Worm (Caenorhabditis elegans) whole organism, L2 larva: ENCODE results near the gene C45H4.18.

ENCODE experiments used
- R02D3.7 ChIP-seq: fragments of 150-350 bp; optimal IDR thresholded peaks from 2 replicates; lab custom pipeline; 2014; ENCODE audit warnings: missing biosample characterization, missing genetic modification characterization
- ZK546.5 ChIP-seq: sonication (generic microtip); optimal IDR thresholded peaks from 2 replicates; lab custom pipeline; 2017; ENCODE audit warnings: missing biosample characterization, missing genetic modification characterization
- alr-1 ChIP-seq: fragments of 150-350 bp; optimal IDR thresholded peaks from 2 replicates; lab custom pipeline; 2014; ENCODE audit warnings: missing biosample characterization, missing genetic modification characterization
- aly-2 ChIP-seq: fragments of 150-350 bp; optimal IDR thresholded peaks from 2 replicates; lab custom pipeline; 2014; ENCODE audit warnings: missing biosample characterization, missing genetic modification characterization
- blmp-1 ChIP-seq: sonication (generic microtip); optimal IDR thresholded peaks from 2 replicates; lab custom pipeline; 2017; ENCODE audit warnings: missing genetic modification characterization, mild to moderate bottlenecking, missing compliant biosample characterization, antibody characterized with exemption, moderate library complexity; ENCODE audit not compliant: insufficient read depth
- ceh-16 ChIP-seq: fragments of 150-350 bp; optimal IDR thresholded peaks from 2 replicates; lab custom pipeline; 2014; ENCODE audit warnings: missing biosample characterization, missing genetic modification characterization
- ceh-82 ChIP-seq: fragments of 150-350 bp; optimal IDR thresholded peaks from 2 replicates; lab custom pipeline; 2014; ENCODE audit warnings: missing biosample characterization, missing genetic modification characterization
- crh-2 ChIP-seq: sonication (generic microtip); optimal IDR thresholded peaks from 2 replicates; lab custom pipeline; 2017; ENCODE audit warnings: missing biosample characterization, missing genetic modification characterization
- egl-27 ChIP-seq: sonication (generic microtip); optimal IDR thresholded peaks from 3 replicates; lab custom pipeline; 2017; ENCODE audit warnings: missing biosample characterization, missing genetic modification reagents, missing genetic modification characterization
- elt-1 ChIP-seq: fragments of 150-350 bp; optimal IDR thresholded peaks from 2 replicates; lab custom pipeline; 2014; ENCODE audit warnings: missing biosample characterization, missing genetic modification characterization
- elt-3 ChIP-seq: sonication (generic microtip); optimal IDR thresholded peaks from 2 replicates; lab custom pipeline; 2017; ENCODE audit warnings: missing biosample characterization, missing genetic modification characterization
- fos-1 ChIP-seq: fragments of 150-350 bp; optimal IDR thresholded peaks from 2 replicates; lab custom pipeline; 2014; ENCODE audit warnings: missing biosample characterization, missing genetic modification characterization
- lin-11 ChIP-seq: fragments of 150-350 bp; sonication (generic microtip); optimal IDR thresholded peaks from 2 replicates; lab custom pipeline; 2014; ENCODE audit warnings: missing biosample characterization, missing genetic modification characterization, inconsistent platforms, mixed read lengths
- lin-13 ChIP-seq: fragments of 150-350 bp; optimal IDR thresholded peaks from 2 replicates; lab custom pipeline; 2014; ENCODE audit warnings: missing biosample characterization, missing genetic modification reagents, missing genetic modification characterization
- lin-39 ChIP-seq: fragments of 150-350 bp; optimal IDR thresholded peaks from 2 replicates; lab custom pipeline; 2014; ENCODE audit warnings: missing biosample characterization, missing genetic modification reagents, missing genetic modification characterization
- lsy-2 ChIP-seq, 2 experiments: fragments of 150-350 bp in 1 of 2; sonication (generic microtip) in 1 of 2; optimal IDR thresholded peaks; 2 replicates each; lab custom pipeline; 2014 to 2017; ENCODE audit warnings: missing biosample characterization in 2 of 2, missing genetic modification characterization in 2 of 2
- mab-5 ChIP-seq: fragments of 150-350 bp; optimal IDR thresholded peaks from 2 replicates; lab custom pipeline; 2014; ENCODE audit warnings: missing biosample characterization, missing genetic modification characterization
- mbf-1 ChIP-seq: sonication (generic microtip); optimal IDR thresholded peaks from 2 replicates; lab custom pipeline; 2017; ENCODE audit warnings: missing biosample characterization, missing genetic modification characterization
- mdl-1 ChIP-seq, 2 experiments: fragments of 150-350 bp in 1 of 2; sonication (generic microtip) in 1 of 2; optimal IDR thresholded peaks; 2 replicates each; lab custom pipeline; 2017; ENCODE audit warnings: missing biosample characterization in 2 of 2, missing genetic modification characterization in 2 of 2
- nhr-11 ChIP-seq: fragments of 150-350 bp; optimal IDR thresholded peaks from 2 replicates; lab custom pipeline; 2014; ENCODE audit warnings: missing biosample characterization, missing genetic modification characterization
- nhr-129 ChIP-seq: fragments of 150-350 bp; optimal IDR thresholded peaks from 2 replicates; lab custom pipeline; 2014; ENCODE audit warnings: missing biosample characterization, missing genetic modification characterization
- nhr-21 ChIP-seq: fragments of 150-350 bp; optimal IDR thresholded peaks from 2 replicates; lab custom pipeline; 2014; ENCODE audit warnings: missing biosample characterization, missing genetic modification characterization
- nhr-23 ChIP-seq: fragments of 150-350 bp; optimal IDR thresholded peaks from 2 replicates; lab custom pipeline; 2014; ENCODE audit warnings: missing biosample characterization, missing genetic modification reagents, missing genetic modification characterization
- nhr-237 ChIP-seq: fragments of 150-350 bp; optimal IDR thresholded peaks from 2 replicates; lab custom pipeline; 2014; ENCODE audit warnings: missing biosample characterization, missing genetic modification characterization
- nhr-6 ChIP-seq: fragments of 150-350 bp; optimal IDR thresholded peaks from 2 replicates; lab custom pipeline; 2014; ENCODE audit warnings: missing biosample characterization, missing genetic modification characterization
- nhr-77 ChIP-seq: fragments of 150-350 bp; optimal IDR thresholded peaks from 2 replicates; lab custom pipeline; 2014; ENCODE audit warnings: missing biosample characterization, missing genetic modification characterization
- peb-1 ChIP-seq: fragments of 150-350 bp; optimal IDR thresholded peaks from 2 replicates; lab custom pipeline; 2014; ENCODE audit warnings: missing biosample characterization, missing genetic modification characterization
- sem-4 ChIP-seq: fragments of 150-350 bp; optimal IDR thresholded peaks from 2 replicates; lab custom pipeline; 2014; ENCODE audit warnings: missing biosample characterization, missing genetic modification reagents, missing genetic modification characterization
- skn-1 ChIP-seq: sonication (generic microtip); optimal IDR thresholded peaks from 2 replicates; lab custom pipeline; 2017; ENCODE audit warnings: missing biosample characterization, missing genetic modification characterization
- sma-3 ChIP-seq: sonication (generic microtip); optimal IDR thresholded peaks from 2 replicates; lab custom pipeline; 2016; ENCODE audit warnings: missing genetic modification reagents, missing genetic modification characterization, missing compliant biosample characterization
- sma-9 ChIP-seq, 2 experiments: fragments of 150-350 bp in 1 of 2; sonication (generic microtip) in 1 of 2; optimal IDR thresholded peaks; 2 replicates each; lab custom pipeline; 2014 to 2016; ENCODE audit warnings: missing genetic modification characterization in 2 of 2, mild to moderate bottlenecking in 1 of 2, missing biosample characterization in 1 of 2, missing compliant biosample characterization in 1 of 2, missing genetic modification reagents in 1 of 2, moderate library complexity in 1 of 2
- snpc-4 ChIP-seq: fragments of 150-350 bp; optimal IDR thresholded peaks from 2 replicates; lab custom pipeline; 2014; ENCODE audit warnings: missing biosample characterization, missing genetic modification characterization
- unc-55 ChIP-seq: fragments of 150-350 bp; sonication (generic microtip); optimal IDR thresholded peaks from 3 replicates; lab custom pipeline; 2014; ENCODE audit warnings: missing biosample characterization, missing genetic modification reagents, missing genetic modification characterization
- unc-62 ChIP-seq: fragments of 150-350 bp; optimal IDR thresholded peaks from 2 replicates; lab custom pipeline; 2014; ENCODE audit warnings: missing biosample characterization, missing genetic modification reagents, missing genetic modification characterization
- ztf-1 ChIP-seq: fragments of 200-800 bp; sonication (Bioruptor generic); conservative IDR thresholded peaks from 2 replicates; pipeline ENCODE4 v1.3.6; 2022; ENCODE audit warnings: missing genetic modification characterization, missing compliant biosample characterization
- ztf-4 ChIP-seq: fragments of 150-350 bp; optimal IDR thresholded peaks from 2 replicates; lab custom pipeline; 2014; ENCODE audit warnings: missing biosample characterization, missing genetic modification characterization

The C45H4.18 gene

ce11 chrV:2149432-2149831 is 25.9 kb upstream of the C45H4.18 start, which contains the start of gene C45H4.21:
Gene C45H4.21, minus strand, starts transcription at chrV:2149532.
- no peak for TF ChIP-seq nhr-237 (tag; lab: Kevin White, UChicago)
- no peak for TF ChIP-seq ceh-82 (tag; lab: Kevin White, UChicago)
- TF ChIP-seq aly-2 (tag; lab: Kevin White, UChicago) = no peak
- TF ChIP-seq blmp-1 (tag; lab: Kevin White, UChicago) = no peak
- TF ChIP-seq mdl-1 (tag; optimal IDR thresholded peaks at IDR 0.05; lab: Kevin White, UChicago) = no peak
- no peak for TF ChIP-seq lin-11 (tag; lab: Kevin White, UChicago)
- TF ChIP-seq, all 48 proteins: peak for 0

- no peak for TF ChIP-seq lin-39 (tag; lab: Kevin White, UChicago)
Observed at ce11 chrV:2150876-2151275, 24.5 kb upstream of the C45H4.18 start, which contains the start of gene C45H4.13. Gene C45H4.13, minus strand, starts transcription at chrV:2150976.

- no peak for TF ChIP-seq aly-2 (tag; lab: Kevin White, UChicago)
- no peak for TF ChIP-seq sma-3
- TF ChIP-seq lin-11 (tag; lab: Kevin White, UChicago) = no peak
- no peak for TF ChIP-seq nhr-21 (tag; lab: Kevin White, UChicago)
- no peak for TF ChIP-seq nhr-77 (tag; lab: Kevin White, UChicago)
- TF ChIP-seq nhr-11 = no peak
- no peak for TF ChIP-seq ztf-4 (tag; lab: Kevin White, UChicago)
- no peak for TF ChIP-seq mdl-1 (tag; optimal IDR thresholded peaks at IDR 0.05; lab: Kevin White, UChicago)
- no peak for TF ChIP-seq snpc-4 (tag; lab: Kevin White, UChicago)
- no peak for TF ChIP-seq peb-1 (tag; lab: Kevin White, UChicago)
- TF ChIP-seq crh-2 (tag; lab: Kevin White, UChicago) = no peak
- no peak for TF ChIP-seq nhr-129
- TF ChIP-seq mbf-1 = no peak
- no peak for TF ChIP-seq fos-1 (tag; lab: Kevin White, UChicago)
- no peak for TF ChIP-seq alr-1 (tag; lab: Kevin White, UChicago)
- TF ChIP-seq ZK546.5 = no peak
- no peak for TF ChIP-seq lin-13 (GFP tag; lab: Kevin White, UChicago)
- no peak for TF ChIP-seq R02D3.7 (tag; lab: Kevin White, UChicago)
- no peak for TF ChIP-seq sma-9 (GFP tag; optimal IDR thresholded peaks at IDR 0.05; lab: Kevin White, UChicago)
- no peak for TF ChIP-seq sma-9 (tag; optimal IDR thresholded peaks at IDR 0.05; lab: Kevin White, UChicago)
- no peak for TF ChIP-seq unc-62 (GFP tag; lab: Kevin White, UChicago)
- TF ChIP-seq, all 48 proteins: peak for 0
Observed at ce11 chrV:2151458-2151857, 23.9 kb upstream of the C45H4.18 start, which contains the start of gene srbc-24. Gene srbc-24, plus strand, starts transcription at chrV:2151758.

- TF ChIP-seq unc-62 (GFP tag; lab: Kevin White, UChicago) = no peak
- no peak for TF ChIP-seq ztf-1 (GFP tag; lab: Robert Waterston, UW)
- no peak for TF ChIP-seq sem-4
- no peak for TF ChIP-seq lsy-2 (tag; optimal IDR thresholded peaks at IDR 0.05; lab: Kevin White, UChicago)
- TF ChIP-seq nhr-237 (tag; lab: Kevin White, UChicago) = no peak
- no peak for TF ChIP-seq ZK546.5
- TF ChIP-seq nhr-129 = no peak
Observed at ce11 chrV:2153274-2153673, 22.1 kb upstream of the C45H4.18 start, which contains the start of gene srbc-23. Gene srbc-23, plus strand, starts transcription at chrV:2153574.

- TF ChIP-seq egl-27 (tag; lab: Kevin White, UChicago) (no peak), peb-1 (tag; lab: Kevin White, UChicago) (no peak), nhr-237 (tag; lab: Kevin White, UChicago) (no peak), aly-2 (tag; lab: Kevin White, UChicago) (no peak), ceh-16 (tag; lab: Kevin White, UChicago) (no peak), skn-1 (no peak), elt-1 (no peak), unc-55 (GFP tag; lab: Kevin White, UChicago) (no peak), nhr-6 (tag; lab: Kevin White, UChicago) (no peak), mab-5 (no peak), sma-3 (no peak), lsy-2 (tag; optimal IDR thresholded peaks at IDR 0.05; lab: Kevin White, UChicago) (no peak), ceh-82 (tag; lab: Kevin White, UChicago) (no peak), nhr-77 (tag; lab: Kevin White, UChicago) (no peak), nhr-129 (no peak), elt-3 (tag; lab: Kevin White, UChicago) (no peak), alr-1 (tag; lab: Kevin White, UChicago) (no peak), R02D3.7 (tag; lab: Kevin White, UChicago) (no peak), nhr-23 (tag; lab: Kevin White, UChicago) (no peak), sma-9 (GFP tag; optimal IDR thresholded peaks at IDR 0.05; lab: Kevin White, UChicago) (no peak), sma-9 (tag; optimal IDR thresholded peaks at IDR 0.05; lab: Kevin White, UChicago) (no peak)
Observed at ce11 chrV:2155232-2155631, 20.1 kb upstream of the C45H4.18 start, which contains the start of gene srbc-21. Gene srbc-21, plus strand, starts transcription at chrV:2155532.
